Fruit fly (Drosophila melanogaster) whole organism, embryonic: Measurements from ENCODE around the gene CG32202.

Source experiments
- CG1024 ChIP-seq: fragments of 200-800 bp; sonication (Bioruptor generic); IDR thresholded peaks from 2 replicates; pipeline ENCODE4 v1.3.6; 2022; ENCODE audit warnings: missing biosample characterization, missing genetic modification characterization
- CG11696 ChIP-seq: fragments of 200-800 bp; sonication (Bioruptor generic); IDR thresholded peaks from 2 replicates; pipeline ENCODE4 v1.3.6; 2022; ENCODE audit warnings: missing biosample characterization, missing genetic modification characterization
- CG12219 ChIP-seq: fragments of 200-800 bp; sonication (Bioruptor generic); optimal IDR thresholded peaks from 3 replicates; lab custom pipeline; 2018; ENCODE audit warnings: missing biosample characterization, mild to moderate bottlenecking, missing genetic modification characterization
- CG15011 ChIP-seq: fragments of 200-800 bp; sonication (Bioruptor generic); optimal IDR thresholded peaks from 3 replicates; lab custom pipeline; 2018; ENCODE audit warnings: missing biosample characterization, mild to moderate bottlenecking, missing genetic modification characterization
- CG17186 ChIP-seq: fragments of 200-800 bp; sonication (Bioruptor generic); optimal IDR thresholded peaks from 3 replicates; lab custom pipeline; 2017; ENCODE audit warnings: missing biosample characterization, missing genetic modification reagents, missing genetic modification characterization
- CG18476 ChIP-seq: fragments of 200-800 bp; sonication (Bioruptor generic); optimal IDR thresholded peaks from 2 replicates; lab custom pipeline; 2016; ENCODE audit warnings: missing biosample characterization, mild to moderate bottlenecking, missing genetic modification characterization
- CG18599 ChIP-seq: fragments of 200-800 bp; sonication (Bioruptor generic); optimal IDR thresholded peaks from 3 replicates; lab custom pipeline; 2017; ENCODE audit warnings: missing biosample characterization, missing genetic modification characterization, mild to moderate bottlenecking, moderate library complexity, missing genetic modification reagents
- CG2120 ChIP-seq: fragments of 200-800 bp; sonication (Bioruptor generic); optimal IDR thresholded peaks from 3 replicates; lab custom pipeline; 2016; ENCODE audit warnings: missing biosample characterization, missing genetic modification characterization
- CG3163 ChIP-seq: fragments of 200-800 bp; sonication (Bioruptor generic); optimal IDR thresholded peaks from 3 replicates; lab custom pipeline; 2016; ENCODE audit warnings: missing biosample characterization, missing genetic modification characterization
- CG3726 ChIP-seq: fragments of 200-800 bp; sonication (Bioruptor generic); IDR thresholded peaks from 3 replicates; pipeline ENCODE4, ENCODE4 v1.3.6; 2022; ENCODE audit warnings: missing biosample characterization, missing genetic modification characterization
- CG6254 ChIP-seq: fragments of 200-800 bp; sonication (Bioruptor generic); optimal IDR thresholded peaks from 3 replicates; lab custom pipeline; 2017; ENCODE audit warnings: mild to moderate bottlenecking, missing biosample characterization, missing genetic modification reagents, missing genetic modification characterization
- CG6791 ChIP-seq: fragments of 200-800 bp; sonication (Bioruptor generic); IDR thresholded peaks from 3 replicates; pipeline ENCODE4 v1.3.6; 2022; ENCODE audit warnings: missing biosample characterization, missing genetic modification characterization; ENCODE audit not compliant: partially characterized antibody
- CG6813 ChIP-seq: fragments of 200-800 bp; sonication (Bioruptor generic); optimal IDR thresholded peaks from 2 replicates; lab custom pipeline; 2017; ENCODE audit warnings: missing biosample characterization, missing genetic modification characterization, mild to moderate bottlenecking, moderate library complexity, missing genetic modification reagents
- CG7271 ChIP-seq: fragments of 200-800 bp; sonication (Bioruptor generic); optimal IDR thresholded peaks from 2 replicates; lab custom pipeline; 2018; ENCODE audit warnings: missing biosample characterization, mild to moderate bottlenecking, missing genetic modification characterization, moderate library complexity
- CG7372 ChIP-seq: fragments of 200-800 bp; sonication (Bioruptor generic); IDR thresholded peaks from 2 replicates; pipeline ENCODE4 v1.3.6; 2022; ENCODE audit warnings: missing biosample characterization, missing genetic modification characterization
- CG7839 ChIP-seq: fragments of 200-800 bp; sonication (Bioruptor generic); optimal IDR thresholded peaks from 3 replicates; lab custom pipeline; 2018; ENCODE audit warnings: missing biosample characterization, mild to moderate bottlenecking, missing genetic modification characterization, moderate library complexity
- CG8924 ChIP-seq: fragments of 200-800 bp; optimal IDR thresholded peaks from 3 replicates; lab custom pipeline; 2019; ENCODE audit warnings: missing biosample characterization, mild to moderate bottlenecking, missing genetic modification characterization, moderate library complexity
- Dip2 ChIP-seq: fragments of 200-800 bp; sonication (Bioruptor generic); IDR thresholded peaks from 2 replicates; pipeline ENCODE4 v1.3.6; 2022; ENCODE audit warnings: missing biosample characterization, missing genetic modification characterization
- Doc3 ChIP-seq: fragments of 200-800 bp; sonication (Bioruptor generic); IDR thresholded peaks from 3 replicates; pipeline ENCODE4 v1.3.6; 2022; ENCODE audit warnings: missing biosample characterization, missing genetic modification characterization; ENCODE audit not compliant: partially characterized antibody
- Ets97D ChIP-seq: fragments of 200-800 bp; sonication (Bioruptor generic); optimal IDR thresholded peaks from 3 replicates; lab custom pipeline; 2016; ENCODE audit warnings: missing biosample characterization, missing genetic modification characterization
- Fer3 ChIP-seq: fragments of 200-800 bp; sonication (Bioruptor generic); optimal IDR thresholded peaks from 2 replicates; lab custom pipeline; 2018; ENCODE audit warnings: missing biosample characterization, mild to moderate bottlenecking, missing genetic modification characterization, moderate library complexity
- Hr51 ChIP-seq, 2 experiments: fragments of 200-800 bp; sonication (Bioruptor generic); optimal IDR thresholded peaks; 2 replicates in 1 of 2; 3 replicates in 1 of 2; lab custom pipeline; 2016 to 2018; ENCODE audit warnings: missing biosample characterization in 2 of 2, missing genetic modification characterization in 2 of 2, mild to moderate bottlenecking in 1 of 2, moderate library complexity in 1 of 2
- Med ChIP-seq: fragments of 200-800 bp; sonication (Bioruptor generic); peaks from one replicate; lab custom pipeline; 2016; ENCODE audit warnings: missing biosample characterization, missing genetic modification characterization, mild to moderate bottlenecking, inconsistent platforms, moderate library complexity
- NFAT ChIP-seq: fragments of 200-800 bp; sonication (Bioruptor generic); IDR thresholded peaks from 2 replicates; pipeline ENCODE4 v1.3.6; 2022; ENCODE audit warnings: missing biosample characterization, missing genetic modification characterization
- Oli ChIP-seq: fragments of 200-800 bp; sonication (Bioruptor generic); optimal IDR thresholded peaks from 2 replicates; lab custom pipeline; 2018; ENCODE audit warnings: missing biosample characterization, mild to moderate bottlenecking, missing genetic modification characterization, moderate library complexity
- Ravus ChIP-seq: fragments of 200-800 bp; sonication (Bioruptor generic); IDR thresholded peaks from 2 replicates; pipeline ENCODE4 v1.3.6; 2022; ENCODE audit warnings: missing biosample characterization, missing genetic modification characterization
- Scr ChIP-seq: fragments of 200-800 bp; sonication (Bioruptor generic); IDR thresholded peaks from 2 replicates; pipeline ENCODE4 v1.3.6; 2022; ENCODE audit warnings: missing biosample characterization, missing genetic modification characterization; ENCODE audit not compliant: partially characterized antibody
- Six4 ChIP-seq: fragments of 200-800 bp; sonication (Bioruptor generic); optimal IDR thresholded peaks from 2 replicates; lab custom pipeline; 2016; ENCODE audit warnings: missing biosample characterization, missing genetic modification characterization
- Spps ChIP-seq: fragments of 200-800 bp; sonication (Bioruptor generic); optimal IDR thresholded peaks from 2 replicates; lab custom pipeline; 2018; ENCODE audit warnings: missing biosample characterization, mild to moderate bottlenecking, missing genetic modification characterization
- az2 ChIP-seq: fragments of 200-800 bp; sonication (Bioruptor generic); optimal IDR thresholded peaks from 3 replicates; lab custom pipeline; 2016; ENCODE audit warnings: missing biosample characterization, missing genetic modification characterization
- bbx ChIP-seq: fragments of 200-800 bp; sonication (Bioruptor generic); IDR thresholded peaks from 2 replicates; pipeline ENCODE4 v1.3.6; 2022; ENCODE audit warnings: missing biosample characterization, missing genetic modification characterization; ENCODE audit not compliant: partially characterized antibody
- bcd ChIP-seq: fragments of 200-800 bp; sonication (Bioruptor generic); optimal IDR thresholded peaks from 2 replicates; lab custom pipeline; 2017; ENCODE audit warnings: missing biosample characterization, mild to moderate bottlenecking, missing genetic modification characterization
- bigmax ChIP-seq: fragments of 200-800 bp; sonication (Bioruptor generic); optimal IDR thresholded peaks from 2 replicates; lab custom pipeline; 2018; ENCODE audit warnings: missing biosample characterization, mild to moderate bottlenecking, missing genetic modification characterization
- bsh ChIP-seq, 2 experiments: fragments of 200-800 bp; sonication (Bioruptor generic); optimal IDR thresholded peaks; 2 replicates each; lab custom pipeline; 2017 to 2018; ENCODE audit warnings: mild to moderate bottlenecking in 2 of 2, missing biosample characterization in 2 of 2, missing genetic modification characterization in 2 of 2, moderate library complexity in 1 of 2
- cad ChIP-seq: fragments of >200 bp; optimal IDR thresholded peaks from 2 replicates; lab custom pipeline; 2017; ENCODE audit warnings: missing biosample characterization, missing genetic modification characterization
- cg ChIP-seq: fragments of 200-800 bp; sonication (Bioruptor generic); optimal IDR thresholded peaks from 3 replicates; lab custom pipeline; 2019; ENCODE audit warnings: missing biosample characterization, mild to moderate bottlenecking, missing genetic modification characterization, moderate library complexity
- chm ChIP-seq: fragments of 200-800 bp; sonication (Bioruptor generic); IDR thresholded peaks from 2 replicates; pipeline ENCODE4 v1.3.6; 2022; ENCODE audit warnings: missing biosample characterization, missing genetic modification characterization
- corto ChIP-seq: fragments of 200-800 bp; sonication (Bioruptor generic); optimal IDR thresholded peaks from 2 replicates; lab custom pipeline; 2016; ENCODE audit warnings: missing biosample characterization, mild to moderate bottlenecking, missing genetic modification characterization, moderate library complexity
- da ChIP-seq: fragments of 200-800 bp; sonication (Bioruptor generic); optimal IDR thresholded peaks from 2 replicates; lab custom pipeline; 2016; ENCODE audit warnings: missing biosample characterization, missing genetic modification characterization
- dimm ChIP-seq: fragments of 200-800 bp; sonication (Bioruptor generic); IDR thresholded peaks from 2 replicates; pipeline ENCODE4 v1.3.6; 2022; ENCODE audit warnings: missing biosample characterization, missing genetic modification characterization
- emc ChIP-seq: fragments of 200-800 bp; sonication (Bioruptor generic); optimal IDR thresholded peaks from 2 replicates; lab custom pipeline; 2016; ENCODE audit warnings: missing biosample characterization, missing genetic modification characterization
- fd3F ChIP-seq: fragments of 200-800 bp; sonication (Bioruptor generic); optimal IDR thresholded peaks from 2 replicates; lab custom pipeline; 2018; ENCODE audit warnings: missing biosample characterization, mild to moderate bottlenecking, missing genetic modification characterization, moderate library complexity
- her ChIP-seq: fragments of 200-800 bp; sonication (Bioruptor generic); optimal IDR thresholded peaks from 2 replicates; lab custom pipeline; 2016; ENCODE audit warnings: missing biosample characterization, missing genetic modification characterization
- otp ChIP-seq: fragments of 200-800 bp; sonication (Bioruptor generic); IDR thresholded peaks from 3 replicates; pipeline ENCODE4, ENCODE4 v1.3.6; 2022; ENCODE audit warnings: missing biosample characterization, missing genetic modification characterization
- sens-2 ChIP-seq: fragments of 200-800 bp; sonication (Bioruptor generic); IDR thresholded peaks from 2 replicates; pipeline ENCODE4 v1.3.6; 2022; ENCODE audit warnings: missing biosample characterization, missing genetic modification characterization
- slp2 ChIP-seq: fragments of 200-800 bp; sonication (Bioruptor generic); optimal IDR thresholded peaks from 2 replicates; lab custom pipeline; 2016; ENCODE audit warnings: missing biosample characterization, missing genetic modification characterization
- tap ChIP-seq: fragments of 200-800 bp; optimal IDR thresholded peaks from 3 replicates; lab custom pipeline; 2019; ENCODE audit warnings: missing biosample characterization, mild to moderate bottlenecking, missing genetic modification characterization, moderate library complexity
- vvl ChIP-seq: fragments of 200-800 bp; sonication (Bioruptor generic); IDR thresholded peaks from 2 replicates; pipeline ENCODE4 v1.3.6; 2022; ENCODE audit warnings: missing biosample characterization, missing genetic modification characterization
- wdn ChIP-seq: fragments of 200-800 bp; sonication (Bioruptor generic); IDR thresholded peaks from 2 replicates; pipeline ENCODE4 v1.3.6; 2022; ENCODE audit warnings: missing biosample characterization, missing genetic modification characterization
- z ChIP-seq: fragments of 200-800 bp; sonication (Bioruptor generic); IDR thresholded peaks from 3 replicates; pipeline ENCODE4 v1.3.6; 2022; ENCODE audit warnings: missing biosample characterization, missing genetic modification characterization
- zen2 ChIP-seq: fragments of 200-800 bp; sonication (Bioruptor generic); IDR thresholded peaks from 3 replicates; pipeline ENCODE4 v1.3.6; 2022; ENCODE audit warnings: missing biosample characterization, missing genetic modification characterization; ENCODE audit not compliant: partially characterized antibody

Gene CG32202

dm6 chr3L:18672203-18672602 lies 9.8 kb upstream of the CG32202 start (continued):
- TF ChIP-seq Ravus (GFP tag; lab: Robert Waterston, UW) (no peak), dimm (no peak), Doc3 (GFP tag; lab: Robert Waterston, UW) (no peak), tap (tag; lab: Kevin White, UChicago) (no peak), cad (no peak), sens-2 (GFP tag; lab: Robert Waterston, UW) (no peak), CG3726 (GFP tag; lab: Robert Waterston, UW) (0 out of 3 replicates have a peak, but pooled peaks have one; percentile 7), CG15011 (no peak), CG8924 (tag; lab: Kevin White, UChicago) (peak; percentile 3), az2 (GFP tag; lab: Kevin White, UChicago) (no peak), zen2 (GFP tag; lab: Robert Waterston, UW) (no peak), CG6813 (GFP tag; lab: Kevin White, UChicago) (no peak), CG7271 (tag; lab: Kevin White, UChicago) (no peak), CG7839 (tag; lab: Kevin White, UChicago) (no peak), Oli (tag; lab: Kevin White, UChicago) (no peak), slp2 (GFP tag; lab: Kevin White, UChicago) (peak; percentile 7), CG12219 (GFP tag; lab: Kevin White, UChicago) (no peak), CG2120 (peak; percentile 53), Fer3 (peak; percentile 25), da (no peak), vvl (GFP tag; lab: Robert Waterston, UW) (peak; percentile 49; the same call in 1 of the 2 replicates), Ets97D (GFP tag; lab: Kevin White, UChicago) (peak; percentile 46), CG3163 (GFP tag; lab: Kevin White, UChicago) (no peak), CG18599 (GFP tag; lab: Kevin White, UChicago) (peak; percentile 37), corto (GFP tag; lab: Kevin White, UChicago) (no peak), otp (GFP tag; lab: Robert Waterston, UW) (no peak), Spps (tag; lab: Kevin White, UChicago) (no peak), CG1024 (GFP tag; lab: Robert Waterston, UW) (no peak), Scr (peak; percentile 24; the same call in 1 of the 2 replicates), CG6254 (GFP tag; lab: Kevin White, UChicago) (no peak), fd3F (GFP tag; lab: Kevin White, UChicago) (no peak), her (GFP tag; lab: Kevin White, UChicago) (no peak), Six4 (GFP tag; lab: Kevin White, UChicago) (no peak), NFAT (GFP tag; lab: Robert Waterston, UW) (no peak), CG7372 (GFP tag; lab: Robert Waterston, UW) (peak; percentile 14; the same call in 1 of the 2 replicates), bigmax (GFP tag; lab: Kevin White, UChicago) (peak; percentile 64), bbx (GFP tag; lab: Robert Waterston, UW) (peak; percentile 33; the same call in 1 of the 2 replicates), Dip2 (GFP tag; lab: Robert Waterston, UW) (no peak), CG6791 (GFP tag; lab: Robert Waterston, UW) (peak; percentile 31; the same call in 1 of the 3 replicates), CG11696 (no peak), Med (GFP tag; lab: Kevin White, UChicago) (peak; percentile 84), bsh (GFP tag; optimal IDR thresholded peaks at IDR 0.05; lab: Kevin White, UChicago) (no peak), CG18476 (GFP tag; lab: Kevin White, UChicago) (no peak), bcd (no peak), CG17186 (GFP tag; lab: Kevin White, UChicago) (no peak), wdn (GFP tag; lab: Robert Waterston, UW) (no peak), z (GFP tag; lab: Robert Waterston, UW) (no peak), Hr51 (GFP tag; optimal IDR thresholded peaks at IDR 0.05; lab: Kevin White, UChicago) (no peak), cg (GFP tag; lab: Kevin White, UChicago) (no peak), emc (GFP tag; lab: Kevin White, UChicago) (no peak), chm (no peak)
